Fruit fly (Drosophila melanogaster): ENCODE measurements around the gene Ir8a.

Ir8a gene

dm6 chrX:9248040-9248439 lies 11.7 kb upstream of the Ir8a start (continued):
- TF ChIP-seq mirr (GFP tag; optimal IDR thresholded peaks at IDR 0.05) (no peak), CG11696 (GFP tag; IDR thresholded peaks at IDR 0.05) (no peak), chn (GFP tag; optimal IDR thresholded peaks at IDR 0.05) (peak; percentile 15), CG2116 (GFP tag; optimal IDR thresholded peaks at IDR 0.05) (peak; percentile 7), CG6765 (GFP tag; optimal IDR thresholded peaks at IDR 0.05) (no peak), CG7786 (GFP tag; optimal IDR thresholded peaks at IDR 0.05) (no peak), CG4617 (GFP tag; optimal IDR thresholded peaks at IDR 0.05; ENCODE audit: borderline replicate concordance) (no peak), Dp (GFP tag; optimal IDR thresholded peaks at IDR 0.05) (no peak), tna (GFP tag; IDR thresholded peaks at IDR 0.05; ENCODE audit: partially characterized antibody) (no peak), eve (GFP tag; optimal IDR thresholded peaks at IDR 0.05) (no peak), onecut (GFP tag; IDR thresholded peaks at IDR 0.05) (no peak), NfI (GFP tag; optimal IDR thresholded peaks at IDR 0.05) (no peak), CG12391 (tag; optimal IDR thresholded peaks at IDR 0.05) (peak; percentile 35), HLH3B (GFP tag; IDR thresholded peaks at IDR 0.05) (no peak), Chrac-16 (GFP tag; optimal IDR thresholded peaks at IDR 0.05) (peak; percentile 24), zen (tag; optimal IDR thresholded peaks at IDR 0.05) (peak; percentile 19), CG18619 (GFP tag; optimal IDR thresholded peaks at IDR 0.05) (no peak), Med (GFP tag) (peak; percentile 54), Ets65A (GFP tag) (peak; percentile 72), CG5245 (GFP tag; optimal IDR thresholded peaks at IDR 0.05) (no peak), tx (GFP tag; optimal IDR thresholded peaks at IDR 0.05) (no peak), Sox102F (GFP tag; optimal IDR thresholded peaks at IDR 0.05) (peak; percentile 33), CG2712 (tag; optimal IDR thresholded peaks at IDR 0.05) (peak; percentile 55), odd (GFP tag; optimal IDR thresholded peaks at IDR 0.05) (no peak), slp2 (GFP tag; optimal IDR thresholded peaks at IDR 0.05) (no peak), ara (GFP tag; IDR thresholded peaks at IDR 0.05) (peak; percentile 53; the same call in 1 of the 2 replicates), Vsx1 (GFP tag; optimal IDR thresholded peaks at IDR 0.05) (no peak), cas (GFP tag; IDR thresholded peaks at IDR 0.05) (no peak), prd (optimal IDR thresholded peaks at IDR 0.05) (no peak), prd (GFP tag; IDR thresholded peaks at IDR 0.05) (peak; percentile 53; the same call in 2 of the 3 replicates), repo (GFP tag; optimal IDR thresholded peaks at IDR 0.05) (no peak), Hr51 (GFP tag; optimal IDR thresholded peaks at IDR 0.05) (no peak), pb (GFP tag; optimal IDR thresholded peaks at IDR 0.05) (no peak), sr (GFP tag; IDR thresholded peaks at IDR 0.05) (no peak), Nf-YB (GFP tag; optimal IDR thresholded peaks at IDR 0.05) (no peak), chinmo (GFP tag; IDR thresholded peaks at IDR 0.05; ENCODE audit: partially characterized antibody) (no peak), cad (GFP tag; optimal IDR thresholded peaks at IDR 0.05) (no peak), Dfd (GFP tag; optimal IDR thresholded peaks at IDR 0.05) (no peak), CG2199 (GFP tag; IDR thresholded peaks at IDR 0.05) (no peak), Xrp1 (GFP tag; IDR thresholded peaks at IDR 0.05) (peak; percentile 54; the same call in 1 of the 2 replicates), CG7839 (tag; optimal IDR thresholded peaks at IDR 0.05) (peak; percentile 24), CG13123 (GFP tag; optimal IDR thresholded peaks at IDR 0.05) (no peak), grau (tag; optimal IDR thresholded peaks at IDR 0.05) (peak; percentile 3), btn (GFP tag; optimal IDR thresholded peaks at IDR 0.05) (no peak), Lim3 (GFP tag; IDR thresholded peaks at IDR 0.05) (no peak), CG7556 (GFP tag; optimal IDR thresholded peaks at IDR 0.05) (peak; percentile 3), tll (GFP tag; optimal IDR thresholded peaks at IDR 0.05) (no peak), gce (GFP tag; IDR thresholded peaks at IDR 0.05) (no peak), CG12071 (GFP tag; optimal IDR thresholded peaks at IDR 0.05) (no peak), CG43689 (GFP tag; IDR thresholded peaks at IDR 0.05) (no peak), jigr1 (GFP tag; IDR thresholded peaks at IDR 0.05) (no peak), Dek (tag; optimal IDR thresholded peaks at IDR 0.05) (no peak)
